Worm (Caenorhabditis elegans) whole organism, L1 larva: ENCODE data around the gene fbxa-141.

ENCODE experiments used
- C16A3.4 ChIP-seq: fragments of 150-350 bp; optimal IDR thresholded peaks from 2 replicates; lab custom pipeline; 2014; ENCODE audit warnings: missing biosample characterization, missing genetic modification characterization
- C34B4.2 ChIP-seq: sonication (generic microtip); optimal IDR thresholded peaks from 2 replicates; lab custom pipeline; 2017; ENCODE audit warnings: mild to moderate bottlenecking, missing genetic modification characterization, missing compliant biosample characterization
- Y116A8C.19 ChIP-seq: sonication (generic microtip); optimal IDR thresholded peaks from 2 replicates; lab custom pipeline; 2016; ENCODE audit warnings: missing compliant biosample characterization, missing genetic modification characterization, borderline replicate concordance
- aha-1 ChIP-seq: fragments of 150-350 bp; optimal IDR thresholded peaks from 2 replicates; lab custom pipeline; 2014; ENCODE audit warnings: missing biosample characterization, missing genetic modification characterization
- alr-1 ChIP-seq: fragments of 200-800 bp; sonication (Bioruptor generic); optimal IDR thresholded peaks from 2 replicates; lab custom pipeline; 2018; ENCODE audit warnings: borderline replicate concordance, mild to moderate bottlenecking, missing genetic modification characterization, missing compliant biosample characterization
- blmp-1 ChIP-seq: fragments of 150-350 bp; optimal IDR thresholded peaks from 2 replicates; lab custom pipeline; 2014; ENCODE audit warnings: missing biosample characterization, missing genetic modification characterization
- ceh-63 ChIP-seq: fragments of 200-800 bp; sonication (Bioruptor generic); optimal IDR thresholded peaks from 2 replicates; lab custom pipeline; 2018; ENCODE audit warnings: mild to moderate bottlenecking, missing genetic modification characterization, missing compliant biosample characterization
- ceh-8 ChIP-seq: fragments of 200-800 bp; sonication (Bioruptor generic); optimal IDR thresholded peaks from 2 replicates; lab custom pipeline; 2018; ENCODE audit warnings: mild to moderate bottlenecking, missing genetic modification characterization, moderate library complexity, missing compliant biosample characterization
- ceh-82 ChIP-seq, 3 experiments: fragments of 150-350 bp in 1 of 3; sonication (generic microtip) in 2 of 3; optimal IDR thresholded peaks; 2 replicates each; lab custom pipeline; 2014 to 2017; ENCODE audit warnings: missing biosample characterization in 3 of 3, missing genetic modification characterization in 3 of 3
- ceh-88 ChIP-seq: fragments of 200-800 bp; sonication (Bioruptor generic); IDR thresholded peaks from 2 replicates; pipeline ENCODE4 v1.3.6; 2022; ENCODE audit warnings: missing genetic modification characterization, missing compliant biosample characterization
- ceh-90 ChIP-seq: sonication (generic microtip); optimal IDR thresholded peaks from 2 replicates; lab custom pipeline; 2016; ENCODE audit warnings: missing genetic modification characterization, missing compliant biosample characterization
- ces-1 ChIP-seq: fragments of 150-350 bp; optimal IDR thresholded peaks from 2 replicates; lab custom pipeline; 2014; ENCODE audit warnings: missing biosample characterization, missing genetic modification reagents, missing genetic modification characterization
- dsc-1 ChIP-seq: sonication (generic microtip); optimal IDR thresholded peaks from 2 replicates; lab custom pipeline; 2016; ENCODE audit warnings: mild to moderate bottlenecking, missing genetic modification characterization, missing compliant biosample characterization
- egl-13 ChIP-seq: sonication (generic microtip); optimal IDR thresholded peaks from 2 replicates; lab custom pipeline; 2016; ENCODE audit warnings: missing genotype, missing genetic modification reagents, missing genetic modification characterization, missing compliant biosample characterization
- egl-27 ChIP-seq, 2 experiments: fragments of 150-350 bp in 1 of 2; sonication (generic microtip); optimal IDR thresholded peaks; 3 replicates each; lab custom pipeline; 2017 to 2018; ENCODE audit warnings: missing biosample characterization in 2 of 2, missing genetic modification characterization in 2 of 2, missing genetic modification reagents in 2 of 2
- elt-3 ChIP-seq, 6 experiments: fragments of 150-350 bp in 1 of 6; sonication (generic microtip); optimal IDR thresholded peaks; 2 replicates each; lab custom pipeline; 2017 to 2018; ENCODE audit warnings: missing biosample characterization in 6 of 6, missing genetic modification characterization in 6 of 6, inconsistent platforms in 1 of 6
- ets-5 ChIP-seq: fragments of 200-800 bp; sonication (Bioruptor generic); IDR thresholded peaks from 2 replicates; pipeline ENCODE4 v1.3.6; 2022; ENCODE audit warnings: missing genetic modification characterization, missing compliant biosample characterization
- fkh-10 ChIP-seq: sonication (generic microtip); optimal IDR thresholded peaks from 2 replicates; lab custom pipeline; 2017; ENCODE audit warnings: missing biosample characterization, missing genetic modification reagents, missing genetic modification characterization
- fkh-8 ChIP-seq: sonication (generic microtip); optimal IDR thresholded peaks from 2 replicates; lab custom pipeline; 2016; ENCODE audit warnings: mild to moderate bottlenecking, missing genetic modification characterization, missing compliant biosample characterization
- fos-1 ChIP-seq: fragments of 150-350 bp; optimal IDR thresholded peaks from 2 replicates; lab custom pipeline; 2014; ENCODE audit warnings: missing biosample characterization, missing genetic modification characterization
- grh-1 ChIP-seq: fragments of 200-800 bp; sonication (Bioruptor generic); IDR thresholded peaks from 2 replicates; pipeline ENCODE4 v1.3.6; 2022; ENCODE audit warnings: missing genetic modification reagents, missing genetic modification characterization, missing compliant biosample characterization
- hlh-17 ChIP-seq: fragments of 200-800 bp; sonication (Bioruptor generic); optimal IDR thresholded peaks from 2 replicates; lab custom pipeline; 2018; ENCODE audit warnings: missing genetic modification characterization, mild to moderate bottlenecking, missing compliant biosample characterization, moderate library complexity, borderline replicate concordance
- irx-1 ChIP-seq: sonication (generic microtip); optimal IDR thresholded peaks from 2 replicates; lab custom pipeline; 2016; ENCODE audit warnings: missing genetic modification characterization, missing compliant biosample characterization
- lin-14 ChIP-seq: fragments of 200-800 bp; sonication (Bioruptor generic); optimal IDR thresholded peaks from 2 replicates; lab custom pipeline; 2018; ENCODE audit warnings: mild to moderate bottlenecking, missing genetic modification characterization, moderate library complexity, missing compliant biosample characterization
- lin-35 ChIP-seq, 2 experiments: fragments of 150-350 bp; optimal IDR thresholded peaks; 2 replicates each; lab custom pipeline; 2014; ENCODE audit warnings: missing biosample characterization in 2 of 2, missing genetic modification characterization in 2 of 2, missing genetic modification reagents in 2 of 2
- lin-39 ChIP-seq: fragments of 150-350 bp; optimal IDR thresholded peaks from 2 replicates; lab custom pipeline; 2014; ENCODE audit warnings: missing biosample characterization, missing genetic modification reagents, missing genetic modification characterization
- lsy-2 ChIP-seq, 2 experiments: fragments of 150-350 bp; optimal IDR thresholded peaks; 2 replicates each; lab custom pipeline; 2014; ENCODE audit warnings: missing biosample characterization in 2 of 2, missing genetic modification characterization in 2 of 2
- mab-9 ChIP-seq: fragments of 200-800 bp; sonication (Bioruptor generic); IDR thresholded peaks from 2 replicates; pipeline ENCODE4 v1.3.6; 2022; ENCODE audit warnings: missing genetic modification reagents, missing genetic modification characterization, missing compliant biosample characterization
- mef-2 ChIP-seq: fragments of 150-350 bp; optimal IDR thresholded peaks from 2 replicates; lab custom pipeline; 2014; ENCODE audit warnings: missing biosample characterization, missing genetic modification characterization
- mep-1 ChIP-seq: fragments of 150-350 bp; optimal IDR thresholded peaks from 2 replicates; lab custom pipeline; 2014; ENCODE audit warnings: missing biosample characterization, missing genetic modification characterization
- nhr-11 ChIP-seq: fragments of 150-350 bp; optimal IDR thresholded peaks from 2 replicates; lab custom pipeline; 2014; ENCODE audit warnings: missing biosample characterization, missing genetic modification characterization
- nhr-12 ChIP-seq: sonication (generic microtip); optimal IDR thresholded peaks from 2 replicates; lab custom pipeline; 2017; ENCODE audit warnings: missing biosample characterization, missing genetic modification characterization
- nhr-19 ChIP-seq: fragments of 200-800 bp; sonication (Bioruptor generic); conservative IDR thresholded peaks from 2 replicates; pipeline ENCODE4 v1.3.6; 2022; ENCODE audit warnings: missing genetic modification characterization, missing compliant biosample characterization
- nhr-20 ChIP-seq: sonication (generic microtip); optimal IDR thresholded peaks from 2 replicates; lab custom pipeline; 2016; ENCODE audit warnings: mild to moderate bottlenecking, missing genetic modification characterization, missing compliant biosample characterization
- nhr-28 ChIP-seq: fragments of 150-350 bp; optimal IDR thresholded peaks from 2 replicates; lab custom pipeline; 2014; ENCODE audit warnings: missing biosample characterization, missing genetic modification characterization
- nhr-47 ChIP-seq: sonication (generic microtip); optimal IDR thresholded peaks from 2 replicates; lab custom pipeline; 2016; ENCODE audit warnings: mild to moderate bottlenecking, missing genetic modification characterization, moderate library complexity, missing compliant biosample characterization
- nhr-76 ChIP-seq: sonication (generic microtip); optimal IDR thresholded peaks from 2 replicates; lab custom pipeline; 2017; ENCODE audit warnings: missing biosample characterization, missing genetic modification characterization
- pag-3 ChIP-seq: sonication (generic microtip); optimal IDR thresholded peaks from 2 replicates; lab custom pipeline; 2017; ENCODE audit warnings: missing genetic modification characterization, mild to moderate bottlenecking, missing compliant biosample characterization, antibody characterized with exemption, borderline replicate concordance; ENCODE audit not compliant: insufficient read depth
- rnt-1 ChIP-seq: sonication (generic microtip); optimal IDR thresholded peaks from 2 replicates; lab custom pipeline; 2016; ENCODE audit warnings: mild to moderate bottlenecking, missing genetic modification characterization, moderate library complexity, missing compliant biosample characterization
- snpc-4 ChIP-seq: fragments of 150-350 bp; optimal IDR thresholded peaks from 2 replicates; lab custom pipeline; 2014; ENCODE audit warnings: missing biosample characterization, missing genetic modification characterization
- snu-23 ChIP-seq: sonication (generic microtip); optimal IDR thresholded peaks from 2 replicates; lab custom pipeline; 2016; ENCODE audit warnings: missing genetic modification characterization, missing compliant biosample characterization
- sox-4 ChIP-seq: sonication (generic microtip); optimal IDR thresholded peaks from 2 replicates; lab custom pipeline; 2016; ENCODE audit warnings: missing genetic modification characterization, missing compliant biosample characterization
- sptf-1 ChIP-seq: fragments of 150-350 bp; optimal IDR thresholded peaks from 2 replicates; lab custom pipeline; 2014; ENCODE audit warnings: missing biosample characterization, missing genetic modification characterization
- swsn-7 ChIP-seq: sonication (generic microtip); optimal IDR thresholded peaks from 2 replicates; lab custom pipeline; 2016; ENCODE audit warnings: missing genetic modification characterization, missing compliant biosample characterization
- tlp-1 ChIP-seq: fragments of 150-350 bp; optimal IDR thresholded peaks from 2 replicates; lab custom pipeline; 2014; ENCODE audit warnings: missing biosample characterization, missing genetic modification characterization
- unc-30 ChIP-seq: sonication (generic microtip); optimal IDR thresholded peaks from 2 replicates; lab custom pipeline; 2017; ENCODE audit warnings: missing biosample characterization, missing genetic modification characterization
- unc-86 ChIP-seq: sonication (generic microtip); optimal IDR thresholded peaks from 2 replicates; lab custom pipeline; 2016; ENCODE audit warnings: missing genetic modification characterization, missing compliant biosample characterization
- vab-15 ChIP-seq: sonication (generic microtip); optimal IDR thresholded peaks from 2 replicates; lab custom pipeline; 2017; ENCODE audit warnings: missing genotype, mild to moderate bottlenecking, missing genetic modification characterization, missing compliant biosample characterization
- ztf-4 ChIP-seq: fragments of 150-350 bp; optimal IDR thresholded peaks from 2 replicates; lab custom pipeline; 2014; ENCODE audit warnings: missing biosample characterization, missing genetic modification characterization

fbxa-141 gene

DNA sequence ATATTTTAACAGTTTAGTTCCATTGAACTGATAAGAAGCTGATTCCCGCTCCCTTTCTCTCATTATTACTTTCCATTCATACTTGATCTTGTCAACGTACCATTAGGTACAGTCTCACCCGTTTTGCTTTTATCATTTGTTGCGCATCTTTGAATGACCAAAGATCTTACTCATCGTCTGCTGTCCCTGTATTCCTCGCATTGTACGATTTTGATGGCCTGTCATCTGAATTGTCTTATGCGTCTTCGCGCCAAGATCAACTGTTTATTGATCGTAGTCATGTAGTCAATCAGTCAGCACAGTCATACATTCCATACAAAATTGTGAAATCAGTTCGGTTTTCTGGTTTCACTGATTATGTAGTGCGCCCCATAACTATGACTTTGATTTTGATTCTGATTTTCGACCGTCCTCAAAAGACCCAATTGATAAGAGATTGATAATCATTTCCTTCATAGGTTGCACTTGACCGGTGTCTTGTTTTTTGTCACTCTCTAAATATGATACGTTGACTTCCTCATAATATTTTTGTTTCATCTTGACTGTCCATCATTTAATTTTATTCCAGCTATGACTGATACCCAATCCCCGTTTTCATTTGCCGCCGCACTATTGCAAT, 45.3 kb upstream of the fbxa-141 start, which contains the start of gene nhr-3 (continued):
- no peak for TF ChIP-seq Y116A8C.19 (tag; lab: Kevin White, UChicago)
- peak; percentile 84 for TF ChIP-seq blmp-1 (tag; lab: Kevin White, UChicago)
- no peak for TF ChIP-seq mab-9 (GFP tag; lab: Robert Waterston, UW)
- no peak for TF ChIP-seq grh-1

DNA sequence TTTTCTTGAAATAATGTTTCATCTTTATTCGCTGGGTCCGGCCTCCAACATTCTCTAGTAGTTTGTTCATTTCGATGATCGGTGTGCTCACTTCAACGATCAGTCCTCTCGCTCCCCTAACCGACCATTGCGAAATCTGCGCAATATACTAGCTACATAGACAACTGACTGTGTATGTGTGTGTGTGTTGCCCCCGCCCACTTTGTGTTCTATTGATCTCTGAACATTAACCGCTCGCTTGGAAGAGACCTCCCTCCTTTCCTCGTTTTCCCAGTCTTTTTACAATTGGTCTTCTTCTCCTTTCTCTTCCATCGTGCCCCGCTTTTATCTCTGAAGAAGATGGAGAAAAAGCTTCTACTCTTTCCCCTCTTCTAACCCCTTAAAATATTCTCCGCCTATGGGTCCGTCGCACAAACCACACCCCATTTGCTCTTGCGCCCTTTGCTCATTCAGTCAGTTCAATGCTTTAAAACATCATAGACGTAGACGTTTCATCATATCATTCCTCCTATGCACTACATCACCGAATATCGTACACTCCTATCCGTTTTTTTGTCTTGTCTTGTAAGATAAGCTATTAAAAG, 44.7 kb upstream of the fbxa-141 start:
- TF ChIP-seq nhr-19 (GFP tag; lab: Robert Waterston, UW), result peak; percentile 80
- TF ChIP-seq lin-35 (GFP tag; optimal IDR thresholded peaks at IDR 0.05; lab: Kevin White, UChicago), result peak; percentile 8 to 19
- TF ChIP-seq mef-2 (tag; lab: Kevin White, UChicago), result no peak
- no peak for TF ChIP-seq vab-15 (tag; lab: Kevin White, UChicago)
- no peak for TF ChIP-seq ceh-90 (tag; lab: Kevin White, UChicago)
- TF ChIP-seq lin-14, result peak; percentile 96
- no peak for TF ChIP-seq fos-1 (tag; lab: Kevin White, UChicago)
- peak; percentile 68 for TF ChIP-seq unc-86 (tag; lab: Kevin White, UChicago)
- peak; percentile 65 for TF ChIP-seq nhr-20
- TF ChIP-seq mab-9 (GFP tag; lab: Robert Waterston, UW), result 0 out of 2 replicates have a peak, but pooled peaks have one; percentile 19
- peak; percentile 80 for TF ChIP-seq fkh-10 (GFP tag; lab: Kevin White, UChicago)
- no peak for TF ChIP-seq Y116A8C.19 (tag; lab: Kevin White, UChicago)
- peak; percentile 7 for TF ChIP-seq snpc-4 (tag; lab: Kevin White, UChicago)
- TF ChIP-seq nhr-11, result no peak
- TF ChIP-seq egl-27 (tag; optimal IDR thresholded peaks at IDR 0.05; lab: Kevin White, UChicago), result peak in 1 of 2 experiments; percentile 61
- no peak for TF ChIP-seq ceh-63
- peak in 1 of 6 experiments; percentile 13 for TF ChIP-seq elt-3 (tag; optimal IDR thresholded peaks at IDR 0.05; lab: Kevin White, UChicago)
- no peak for TF ChIP-seq C34B4.2 (tag; lab: Kevin White, UChicago)
- TF ChIP-seq pag-3 (tag; lab: Kevin White, UChicago), result no peak
- TF ChIP-seq ceh-8 (GFP tag; lab: Kevin White, UChicago), result no peak
- no peak for TF ChIP-seq nhr-76 (tag; lab: Kevin White, UChicago)
- peak; percentile 45 to 59 (median 59) for TF ChIP-seq ceh-82 (tag; optimal IDR thresholded peaks at IDR 0.05; lab: Kevin White, UChicago)
- TF ChIP-seq fkh-8 (tag; lab: Kevin White, UChicago), result peak; percentile 54
- TF ChIP-seq rnt-1 (tag; lab: Kevin White, UChicago), result peak; percentile 88
- no peak for TF ChIP-seq nhr-12 (tag; lab: Kevin White, UChicago)
- TF ChIP-seq C16A3.4 (tag; lab: Kevin White, UChicago), result no peak
- TF ChIP-seq ces-1 (GFP tag; lab: Kevin White, UChicago), result no peak
- no peak for TF ChIP-seq mep-1 (tag; lab: Kevin White, UChicago)
- TF ChIP-seq sox-4, result no peak
- TF ChIP-seq snu-23 (GFP tag; lab: Kevin White, UChicago), result peak; percentile 70
- TF ChIP-seq lin-39 (tag; lab: Kevin White, UChicago), result peak; percentile 30
- no peak for TF ChIP-seq ets-5
- TF ChIP-seq nhr-47 (tag; lab: Kevin White, UChicago), result peak; percentile 72
- TF ChIP-seq egl-13 (tag; lab: Kevin White, UChicago), result peak; percentile 28
- TF ChIP-seq dsc-1 (tag; lab: Kevin White, UChicago), result peak; percentile 17
- TF ChIP-seq sptf-1 (tag; lab: Kevin White, UChicago), result no peak
- no peak for TF ChIP-seq hlh-17 (GFP tag; lab: Kevin White, UChicago)
- no peak for TF ChIP-seq alr-1
- no peak for TF ChIP-seq ceh-88
- no peak for TF ChIP-seq tlp-1 (tag; lab: Kevin White, UChicago)
- TF ChIP-seq nhr-28, result no peak
- peak; percentile 64 for TF ChIP-seq swsn-7 (tag; lab: Kevin White, UChicago)
- no peak for TF ChIP-seq aha-1
- peak; percentile 41 to 56 for TF ChIP-seq lsy-2 (tag; optimal IDR thresholded peaks at IDR 0.05; lab: Kevin White, UChicago)
- peak; percentile 55 for TF ChIP-seq irx-1 (tag; lab: Kevin White, UChicago)
- peak; percentile 32 for TF ChIP-seq ztf-4 (tag; lab: Kevin White, UChicago)
- no peak for TF ChIP-seq unc-30 (tag; lab: Kevin White, UChicago)
